Fruit fly (Drosophila melanogaster): Measurements from ENCODE around the gene Coq4.

Coq4 gene

DNA sequence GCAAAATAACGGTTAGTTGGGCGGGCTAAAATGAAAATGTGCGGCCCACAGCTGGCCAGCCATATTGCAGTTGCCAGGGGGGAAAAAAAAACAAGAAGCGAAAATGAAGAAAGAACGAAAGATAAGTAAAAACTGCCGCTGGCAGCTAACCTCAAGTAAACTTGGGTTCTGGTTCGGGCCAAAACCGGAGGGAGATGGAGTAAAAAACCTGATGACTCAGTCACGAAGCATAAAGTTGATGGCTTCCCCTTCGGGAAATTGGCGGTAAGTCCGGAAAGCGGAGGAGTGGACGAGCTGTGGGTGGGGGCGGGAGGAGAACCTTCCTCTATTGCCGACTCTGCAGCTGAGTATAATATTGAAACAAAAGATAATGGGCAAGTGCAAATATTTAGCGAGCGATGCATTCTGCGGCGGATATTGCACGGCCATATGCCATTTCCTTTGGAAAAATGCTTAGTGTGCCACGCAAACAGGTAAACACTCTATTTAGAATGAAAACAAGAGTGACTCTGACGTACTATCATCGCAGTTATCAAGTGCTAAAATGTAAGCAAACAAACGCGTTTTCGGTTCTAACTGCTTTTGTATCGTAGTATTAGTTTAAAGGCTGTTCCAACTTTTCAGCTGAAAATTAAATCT, 14.2 kb downstream of the Coq4 start:
- TF ChIP-seq Hr83 (GFP tag; optimal IDR thresholded peaks at IDR 0.05; ENCODE audit: poor library complexity, severe bottlenecking) (no peak), Rel (GFP tag; optimal IDR thresholded peaks at IDR 0.05) (no peak), Rel (tag; optimal IDR thresholded peaks at IDR 0.05) (peak; percentile 2), psq (GFP tag; optimal IDR thresholded peaks at IDR 0.05) (peak; percentile 48), GATAd (GFP tag; optimal IDR thresholded peaks at IDR 0.05) (no peak), Abd-B (GFP tag; optimal IDR thresholded peaks at IDR 0.05) (no peak)

DNA sequence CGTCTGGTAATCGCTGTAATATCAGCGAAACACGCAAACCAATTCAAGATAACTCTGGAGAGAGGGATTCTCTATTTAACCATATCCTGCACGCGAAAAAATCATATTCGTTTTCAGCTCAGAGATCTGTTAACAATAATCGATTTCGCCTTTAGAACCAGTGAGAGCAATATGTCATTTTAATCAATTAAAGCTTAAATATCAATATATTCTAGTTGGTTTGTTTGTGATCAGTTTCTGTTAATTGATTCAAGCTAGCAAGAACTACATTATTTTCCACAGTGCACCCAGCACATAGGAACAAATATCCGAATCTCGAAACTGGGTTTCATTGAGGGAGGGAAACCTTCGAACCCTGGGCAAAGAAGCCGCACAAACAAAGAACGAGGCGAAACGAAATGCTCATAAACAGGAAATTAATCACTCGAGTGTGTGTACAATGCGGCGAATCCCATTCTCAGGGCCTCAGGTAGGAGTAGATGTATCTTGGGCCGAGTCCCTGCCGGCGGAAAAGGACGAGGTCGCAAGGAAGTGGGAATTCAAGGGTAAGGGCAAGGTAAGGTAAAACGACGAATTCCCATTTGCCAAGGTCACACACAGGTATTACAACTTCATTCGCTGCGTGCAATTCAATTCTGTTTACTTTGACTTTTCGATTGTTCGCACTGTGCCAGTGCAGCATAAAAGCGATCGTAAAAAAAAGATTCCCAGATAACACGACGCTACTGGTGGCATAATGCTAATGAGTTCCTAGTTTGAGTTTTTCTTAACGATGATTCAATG, 17.3 kb downstream of the Coq4 start:
- TF ChIP-seq GATAd (GFP tag; optimal IDR thresholded peaks at IDR 0.05) = no peak
- TF ChIP-seq CG32264 (GFP tag; optimal IDR thresholded peaks at IDR 0.05) = no peak
- no peak for TF ChIP-seq Dif (GFP tag; optimal IDR thresholded peaks at IDR 0.05; ENCODE audit: partially characterized antibody)
- no peak for TF ChIP-seq tai (GFP tag; optimal IDR thresholded peaks at IDR 0.05)
- TF ChIP-seq ey (GFP tag; optimal IDR thresholded peaks at IDR 0.05) = peak; percentile 18
- TF ChIP-seq woc (GFP tag; optimal IDR thresholded peaks at IDR 0.05) = no peak
- no peak for TF ChIP-seq Rel (GFP tag; optimal IDR thresholded peaks at IDR 0.05)
- no peak for TF ChIP-seq Rel (tag; optimal IDR thresholded peaks at IDR 0.05)
- TF ChIP-seq br (GFP tag; optimal IDR thresholded peaks at IDR 0.05) = peak; percentile 39
- TF ChIP-seq dmrt93B (GFP tag; optimal IDR thresholded peaks at IDR 0.05) = no peak
- TF ChIP-seq CrebA (GFP tag; optimal IDR thresholded peaks at IDR 0.05; ENCODE audit: borderline replicate concordance) = no peak
- no peak for TF ChIP-seq Vsx2 (GFP tag; optimal IDR thresholded peaks at IDR 0.05; ENCODE audit: partially characterized antibody)
- no peak for TF ChIP-seq usp (GFP tag; optimal IDR thresholded peaks at IDR 0.05)
- no peak for TF ChIP-seq CG9705 (GFP tag; optimal IDR thresholded peaks at IDR 0.05)
- no peak for TF ChIP-seq Hr83 (GFP tag; optimal IDR thresholded peaks at IDR 0.05; ENCODE audit: poor library complexity, severe bottlenecking)
- no peak for TF ChIP-seq pan (optimal IDR thresholded peaks at IDR 0.05)
- TF ChIP-seq Dfd (GFP tag; optimal IDR thresholded peaks at IDR 0.05) = no peak
- peak; percentile 49 for TF ChIP-seq sv (GFP tag; optimal IDR thresholded peaks at IDR 0.05)
- TF ChIP-seq lola (GFP tag; optimal IDR thresholded peaks at IDR 0.05) = no peak
- no peak for TF ChIP-seq jim (GFP tag; optimal IDR thresholded peaks at IDR 0.05)
- TF ChIP-seq Myc (optimal IDR thresholded peaks at IDR 0.05) = no peak
- TF ChIP-seq OdsH (GFP tag; optimal IDR thresholded peaks at IDR 0.05) = peak; percentile 23
- TF ChIP-seq psq (GFP tag; optimal IDR thresholded peaks at IDR 0.05) = peak; percentile 40
- TF ChIP-seq rgr (GFP tag; optimal IDR thresholded peaks at IDR 0.05) = peak; percentile 31
- no peak for TF ChIP-seq N (GFP tag; optimal IDR thresholded peaks at IDR 0.05)
- TF ChIP-seq Abd-B (GFP tag; optimal IDR thresholded peaks at IDR 0.05) = no peak
- no peak for TF ChIP-seq Hnf4 (GFP tag; optimal IDR thresholded peaks at IDR 0.05)
- no peak for TF ChIP-seq sage (GFP tag; optimal IDR thresholded peaks at IDR 0.05)
- no peak for TF ChIP-seq dsf (GFP tag; optimal IDR thresholded peaks at IDR 0.05; ENCODE audit: borderline replicate concordance)
- TF ChIP-seq Hr78 (GFP tag; optimal IDR thresholded peaks at IDR 0.05) = no peak
- TF ChIP-seq HLH106 (tag; optimal IDR thresholded peaks at IDR 0.05) = no peak
- TF ChIP-seq dl (GFP tag; optimal IDR thresholded peaks at IDR 0.05; ENCODE audit: insufficient read depth in 1 of 2, partially characterized antibody in 2 of 2) = no peak
- TF ChIP-seq Sp1 (GFP tag; optimal IDR thresholded peaks at IDR 0.05) = no peak
- TF ChIP-seq foxo (GFP tag; optimal IDR thresholded peaks at IDR 0.05) = peak in 1 of 2 experiments; percentile 40
- TF ChIP-seq fru (GFP tag; optimal IDR thresholded peaks at IDR 0.05) = peak; percentile 57
- TF ChIP-seq Jra (GFP tag; optimal IDR thresholded peaks at IDR 0.05) = no peak
- TF ChIP-seq brk (GFP tag; optimal IDR thresholded peaks at IDR 0.05) = no peak
- peak; percentile 24 for TF ChIP-seq h (GFP tag; optimal IDR thresholded peaks at IDR 0.05)
- TF ChIP-seq Mio (GFP tag; optimal IDR thresholded peaks at IDR 0.05) = no peak

Data from whole organism, wandering third instar larva.